Worm (Caenorhabditis elegans) whole organism, L1 larva: ENCODE measurements around the gene R11G10.3.

ENCODE experiments used
- nhr-90 ChIP-seq: sonication (generic microtip); optimal IDR thresholded peaks from 2 replicates; lab custom pipeline; 2016; ENCODE audit warnings: mild to moderate bottlenecking, missing genetic modification characterization, missing compliant biosample characterization; ENCODE audit not compliant: poor library complexity
- pqm-1 ChIP-seq: sonication (generic microtip); optimal IDR thresholded peaks from 3 replicates; lab custom pipeline; 2017; ENCODE audit warnings: missing biosample characterization, missing genetic modification characterization

- TF ChIP-seq pqm-1 (tag; lab: Kevin White, UChicago) = no peak
- no peak for TF ChIP-seq nhr-90
Observed at ce11 chrV:13575866-13576265, 52.6 kb downstream of the R11G10.3 start.
